Worm (Caenorhabditis elegans) whole organism, L3 larva: ENCODE measurements around the gene R04D3.4.

ENCODE experiments used
- R02D3.7 ChIP-seq: fragments of 150-350 bp; optimal IDR thresholded peaks from 2 replicates; lab custom pipeline; 2014; ENCODE audit warnings: missing biosample characterization, missing genetic modification characterization
- ZK546.5 ChIP-seq: sonication (generic microtip); optimal IDR thresholded peaks from 2 replicates; lab custom pipeline; 2017; ENCODE audit warnings: missing biosample characterization, missing genetic modification characterization
- ama-1 ChIP-seq: fragments of 150-350 bp; optimal IDR thresholded peaks from 2 replicates; lab custom pipeline; 2018
- ceh-16 ChIP-seq: sonication (generic microtip); optimal IDR thresholded peaks from 2 replicates; lab custom pipeline; 2017; ENCODE audit warnings: missing biosample characterization, missing genetic modification characterization
- ceh-28 ChIP-seq: fragments of 150-350 bp; optimal IDR thresholded peaks from 2 replicates; lab custom pipeline; 2014; ENCODE audit warnings: missing biosample characterization, missing genetic modification reagents, missing genetic modification characterization
- ceh-9 ChIP-seq: sonication (generic microtip); optimal IDR thresholded peaks from 2 replicates; lab custom pipeline; 2018; ENCODE audit warnings: missing biosample characterization, missing genetic modification characterization
- daf-12 ChIP-seq: fragments of 150-350 bp; optimal IDR thresholded peaks from 2 replicates; lab custom pipeline; 2014; ENCODE audit warnings: missing biosample characterization, missing genetic modification reagents, missing genetic modification characterization
- egl-27 ChIP-seq: sonication (generic microtip); optimal IDR thresholded peaks from 4 replicates; lab custom pipeline; 2017; ENCODE audit warnings: missing biosample characterization, missing genetic modification reagents, missing genetic modification characterization
- egl-5 ChIP-seq: fragments of 150-350 bp; optimal IDR thresholded peaks from 2 replicates; lab custom pipeline; 2017; ENCODE audit warnings: missing biosample characterization, missing genetic modification reagents, missing genetic modification characterization, inconsistent platforms
- elt-2 ChIP-seq: sonication (generic microtip); optimal IDR thresholded peaks from 2 replicates; lab custom pipeline; 2016; ENCODE audit warnings: missing genetic modification reagents, mild to moderate bottlenecking, missing genetic modification characterization, missing compliant biosample characterization
- elt-3 ChIP-seq, 3 experiments: fragments of 150-350 bp in 1 of 3; sonication (generic microtip) in 2 of 3; optimal IDR thresholded peaks; 2 replicates in 2 of 3; 4 replicates in 1 of 3; lab custom pipeline; 2014 to 2017; ENCODE audit warnings: missing biosample characterization in 3 of 3, missing genetic modification characterization in 3 of 3
- eor-1 ChIP-seq, 2 experiments: fragments of 150-350 bp; optimal IDR thresholded peaks; 2 replicates each; lab custom pipeline; 2014 to 2018; ENCODE audit warnings: missing biosample characterization in 2 of 2, missing genetic modification characterization in 2 of 2
- fkh-10 ChIP-seq: sonication (generic microtip); optimal IDR thresholded peaks from 2 replicates; lab custom pipeline; 2017; ENCODE audit warnings: missing biosample characterization, missing genetic modification reagents, missing genetic modification characterization
- fos-1 ChIP-seq: fragments of 150-350 bp; optimal IDR thresholded peaks from 2 replicates; lab custom pipeline; 2014; ENCODE audit warnings: missing biosample characterization, missing genetic modification characterization
- hmg-11 ChIP-seq: sonication (generic microtip); optimal IDR thresholded peaks from 2 replicates; lab custom pipeline; 2016; ENCODE audit warnings: missing genetic modification characterization, missing compliant biosample characterization
- jun-1 ChIP-seq: fragments of 150-350 bp; optimal IDR thresholded peaks from 2 replicates; lab custom pipeline; 2014; ENCODE audit warnings: missing biosample characterization, missing genetic modification reagents, missing genetic modification characterization
- lin-39 ChIP-seq: fragments of 150-350 bp; optimal IDR thresholded peaks from 2 replicates; lab custom pipeline; 2018; ENCODE audit warnings: missing biosample characterization, missing genetic modification reagents, missing genetic modification characterization
- lsy-12 ChIP-seq: sonication (generic microtip); optimal IDR thresholded peaks from 2 replicates; lab custom pipeline; 2016; ENCODE audit warnings: mild to moderate bottlenecking, missing genetic modification characterization, missing compliant biosample characterization
- mdl-1 ChIP-seq: fragments of 150-350 bp; optimal IDR thresholded peaks from 2 replicates; lab custom pipeline; 2014; ENCODE audit warnings: missing biosample characterization, missing genetic modification characterization
- mml-1 ChIP-seq: fragments of 150-350 bp; sonication (generic microtip); optimal IDR thresholded peaks from 3 replicates; lab custom pipeline; 2014; ENCODE audit warnings: missing biosample characterization, missing genetic modification characterization
- nhr-23 ChIP-seq: fragments of 150-350 bp; optimal IDR thresholded peaks from 2 replicates; lab custom pipeline; 2014; ENCODE audit warnings: missing biosample characterization, missing genetic modification reagents, missing genetic modification characterization
- nhr-237 ChIP-seq: fragments of 150-350 bp; optimal IDR thresholded peaks from 2 replicates; lab custom pipeline; 2014; ENCODE audit warnings: missing biosample characterization, missing genetic modification characterization
- nhr-25 ChIP-seq: sonication (generic microtip); optimal IDR thresholded peaks from 2 replicates; lab custom pipeline; 2017; ENCODE audit warnings: missing biosample characterization, missing genetic modification characterization
- nhr-28 ChIP-seq: fragments of 150-350 bp; optimal IDR thresholded peaks from 2 replicates; lab custom pipeline; 2014; ENCODE audit warnings: missing biosample characterization, missing genetic modification characterization
- nhr-43 ChIP-seq: sonication (generic microtip); optimal IDR thresholded peaks from 2 replicates; lab custom pipeline; 2016; ENCODE audit warnings: mild to moderate bottlenecking, missing genetic modification characterization, missing compliant biosample characterization; ENCODE audit not compliant: poor library complexity, severe bottlenecking
- nhr-67 ChIP-seq: fragments of 150-350 bp; optimal IDR thresholded peaks from 2 replicates; lab custom pipeline; 2014; ENCODE audit warnings: missing biosample characterization, missing genetic modification characterization
- nhr-76 ChIP-seq: fragments of 150-350 bp; sonication (generic microtip); optimal IDR thresholded peaks from 5 replicates; lab custom pipeline; 2014; ENCODE audit warnings: missing biosample characterization, missing genetic modification characterization
- pha-4 ChIP-seq: fragments of 150-350 bp; optimal IDR thresholded peaks from 2 replicates; lab custom pipeline; 2014; ENCODE audit warnings: missing biosample characterization, missing genetic modification reagents, missing genetic modification characterization
- pqm-1 ChIP-seq: fragments of 150-350 bp; optimal IDR thresholded peaks from 2 replicates; lab custom pipeline; 2017; ENCODE audit warnings: missing biosample characterization, missing genetic modification characterization, inconsistent platforms
- sea-2 ChIP-seq: fragments of 150-350 bp; sonication (generic microtip); optimal IDR thresholded peaks from 4 replicates; lab custom pipeline; 2014; ENCODE audit warnings: missing biosample characterization, missing genetic modification reagents, missing genetic modification characterization
- skn-1 ChIP-seq: fragments of 150-350 bp; optimal IDR thresholded peaks from 2 replicates; lab custom pipeline; 2014; ENCODE audit warnings: missing biosample characterization, missing genetic modification characterization
- snpc-4 ChIP-seq: fragments of 150-350 bp; optimal IDR thresholded peaks from 2 replicates; lab custom pipeline; 2014; ENCODE audit warnings: missing biosample characterization, missing genetic modification characterization
- unc-62 ChIP-seq: fragments of 150-350 bp; sonication (generic microtip); optimal IDR thresholded peaks from 4 replicates; lab custom pipeline; 2014; ENCODE audit warnings: missing biosample characterization, missing genetic modification reagents, missing genetic modification characterization
- zag-1 ChIP-seq: fragments of 150-350 bp; optimal IDR thresholded peaks from 2 replicates; lab custom pipeline; 2014; ENCODE audit warnings: missing biosample characterization, missing genetic modification characterization
- ztf-11 ChIP-seq: fragments of 150-350 bp; optimal IDR thresholded peaks from 2 replicates; lab custom pipeline; 2014; ENCODE audit warnings: missing biosample characterization, missing genetic modification characterization

R04D3.4 gene

DNA sequence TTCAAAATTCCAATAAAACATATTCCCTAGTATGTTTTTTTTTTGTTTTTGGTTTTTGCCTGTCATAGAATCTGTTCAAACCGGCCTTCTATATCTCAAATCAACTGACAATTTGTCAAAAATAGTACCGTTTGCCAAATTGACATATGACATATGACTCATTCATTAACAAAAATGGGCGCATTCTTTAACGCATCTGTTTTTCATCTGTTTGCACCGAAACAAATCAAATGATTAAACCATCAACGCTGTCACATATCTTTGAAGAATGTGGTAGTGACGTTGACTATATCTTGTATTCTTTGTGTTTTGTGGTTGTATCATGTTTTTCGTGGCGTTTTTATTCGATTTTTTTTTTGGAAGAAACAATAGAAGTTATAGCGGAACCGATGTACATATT lies 26.5 kb upstream of the R04D3.4 start:
- TF ChIP-seq ama-1 (lab: Kevin White, UChicago): no peak
- no peak for TF ChIP-seq egl-27 (tag; lab: Kevin White, UChicago)
- TF ChIP-seq eor-1 (tag; optimal IDR thresholded peaks at IDR 0.05; lab: Kevin White, UChicago): no peak
- no peak for TF ChIP-seq ztf-11 (tag; lab: Kevin White, UChicago)
- TF ChIP-seq nhr-237: no peak
- TF ChIP-seq mml-1 (tag; lab: Kevin White, UChicago): no peak
- TF ChIP-seq zag-1: no peak
- peak; percentile 37 for TF ChIP-seq nhr-23 (tag; lab: Kevin White, UChicago)
- TF ChIP-seq R02D3.7: no peak
- no peak for TF ChIP-seq snpc-4 (tag; lab: Kevin White, UChicago)
- TF ChIP-seq unc-62 (GFP tag; lab: Kevin White, UChicago): no peak
- no peak for TF ChIP-seq egl-5 (tag; lab: Kevin White, UChicago)
- no peak for TF ChIP-seq lsy-12 (tag; lab: Kevin White, UChicago)
- peak; percentile 8 for TF ChIP-seq nhr-43 (tag; lab: Kevin White, UChicago)
- no peak for TF ChIP-seq nhr-76 (tag; lab: Kevin White, UChicago)
- TF ChIP-seq lin-39 (tag; lab: Kevin White, UChicago): no peak
- no peak for TF ChIP-seq sea-2 (GFP tag; lab: Kevin White, UChicago)
- TF ChIP-seq nhr-25: peak; percentile 61
- no peak for TF ChIP-seq elt-2 (tag; lab: Kevin White, UChicago)
- no peak for TF ChIP-seq skn-1 (tag; lab: Kevin White, UChicago)
- no peak for TF ChIP-seq pqm-1 (tag; lab: Kevin White, UChicago)
- no peak for TF ChIP-seq ceh-28
- no peak for TF ChIP-seq jun-1 (tag; lab: Kevin White, UChicago)
- TF ChIP-seq hmg-11: no peak
- TF ChIP-seq, all 47 proteins: peak for 3

DNA sequence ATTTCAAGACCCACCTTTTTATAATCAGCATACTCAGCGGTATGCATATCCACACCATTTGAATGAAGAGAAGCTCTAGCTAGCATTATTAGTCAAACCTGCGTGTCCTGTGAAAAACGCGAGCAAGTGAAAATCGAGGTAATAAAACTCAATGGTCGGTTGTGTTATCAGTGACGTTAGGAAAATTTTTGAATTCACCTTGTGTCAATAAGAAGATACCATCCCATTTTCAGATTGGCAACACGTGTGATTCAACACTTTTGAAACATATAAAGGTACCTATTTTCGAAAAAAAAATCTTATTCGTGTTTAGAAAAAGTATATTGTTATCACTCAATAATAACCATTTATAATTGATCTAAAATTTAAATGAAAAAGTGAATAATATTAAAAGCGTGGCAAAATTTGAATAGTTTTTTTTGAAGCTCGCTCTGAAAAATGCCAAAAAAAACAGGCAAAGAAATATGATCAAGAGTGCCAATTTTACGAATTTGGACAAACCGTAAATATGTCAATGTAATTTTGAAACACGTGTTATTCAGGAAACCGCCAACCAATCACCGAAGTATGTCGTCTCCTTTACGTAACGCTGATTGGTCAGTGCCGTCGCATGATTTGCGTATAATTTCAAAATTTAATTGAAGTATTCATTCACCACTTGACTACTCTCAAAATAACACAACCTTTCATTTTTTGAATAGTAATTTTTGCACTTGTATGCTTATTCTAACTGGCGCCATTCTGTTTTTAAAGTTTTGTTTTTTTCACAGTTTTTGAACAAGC lies 23.2 kb upstream of the R04D3.4 start, which contains the start of gene F46G10.1:
Gene F46G10.1 (minus strand): TSS at position 115 of the 783 bp plus-strand sequence.
- TF ChIP-seq pqm-1 (tag; lab: Kevin White, UChicago) (peak; percentile 81), mdl-1 (tag; lab: Kevin White, UChicago) (no peak), nhr-237 (no peak), fos-1 (tag; lab: Kevin White, UChicago) (peak; percentile 25), elt-2 (tag; lab: Kevin White, UChicago) (peak; percentile 73), daf-12 (tag; lab: Kevin White, UChicago) (no peak), pha-4 (tag; lab: Kevin White, UChicago) (peak; percentile 58)
- TF ChIP-seq, all 47 proteins: peak for 4

DNA sequence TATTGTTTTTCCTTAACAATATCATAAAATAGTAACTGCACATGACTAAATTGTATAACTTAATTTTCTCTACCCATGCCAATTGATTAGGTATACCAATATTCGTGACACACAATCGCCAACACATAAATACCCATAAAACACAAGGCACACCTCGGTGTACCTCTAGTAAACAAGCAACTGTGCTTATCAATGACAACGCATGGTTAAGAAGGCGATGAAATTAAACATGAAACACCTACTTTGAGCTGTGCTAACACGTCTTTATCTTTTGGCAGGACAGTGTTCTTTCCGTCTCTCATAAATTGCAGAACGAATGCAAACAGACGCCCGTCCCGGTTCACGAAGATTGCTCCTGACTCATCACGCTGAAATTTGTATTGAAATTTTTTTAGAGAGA lies 22.1 kb upstream of the R04D3.4 start:
- no peak for TF ChIP-seq nhr-25
- TF ChIP-seq elt-2 (tag; lab: Kevin White, UChicago): peak; percentile 97
- no peak for TF ChIP-seq hmg-11
- no peak for TF ChIP-seq nhr-67 (tag; lab: Kevin White, UChicago)
- TF ChIP-seq pha-4 (tag; lab: Kevin White, UChicago): peak; percentile 76
- TF ChIP-seq eor-1 (tag; optimal IDR thresholded peaks at IDR 0.05; lab: Kevin White, UChicago): no peak
- TF ChIP-seq ceh-9 (tag; lab: Kevin White, UChicago): no peak
- no peak for TF ChIP-seq elt-3 (tag; optimal IDR thresholded peaks at IDR 0.05; lab: Kevin White, UChicago)
- no peak for TF ChIP-seq egl-5 (tag; lab: Kevin White, UChicago)
- TF ChIP-seq pqm-1 (tag; lab: Kevin White, UChicago): peak; percentile 96
- no peak for TF ChIP-seq ceh-28
- no peak for TF ChIP-seq fkh-10 (GFP tag; lab: Kevin White, UChicago)
- TF ChIP-seq ceh-16 (tag; lab: Kevin White, UChicago): no peak
- no peak for TF ChIP-seq fos-1 (tag; lab: Kevin White, UChicago)
- no peak for TF ChIP-seq ZK546.5 (tag; lab: Kevin White, UChicago)
- peak; percentile 5 for TF ChIP-seq lsy-12 (tag; lab: Kevin White, UChicago)
- TF ChIP-seq nhr-237: no peak
- no peak for TF ChIP-seq nhr-28 (tag; lab: Kevin White, UChicago)
- TF ChIP-seq snpc-4 (tag; lab: Kevin White, UChicago): no peak
- peak; percentile 23 for TF ChIP-seq jun-1 (tag; lab: Kevin White, UChicago)
- TF ChIP-seq zag-1: no peak
- no peak for TF ChIP-seq nhr-23 (tag; lab: Kevin White, UChicago)
- TF ChIP-seq egl-27 (tag; lab: Kevin White, UChicago): no peak
- TF ChIP-seq, all 47 proteins: peak for 5
